Worm (Caenorhabditis elegans) whole organism, mixed stage, embryonic: ENCODE results near the gene oac-3.

Experiments
- ces-1 ChIP-seq: fragments of 150-350 bp; optimal IDR thresholded peaks from 2 replicates; lab custom pipeline; 2014; ENCODE audit warnings: missing biosample characterization, missing genetic modification reagents, missing genetic modification characterization
- elt-1 ChIP-seq: sonication (generic microtip); optimal IDR thresholded peaks from 2 replicates; lab custom pipeline; 2017; ENCODE audit warnings: missing genetic modification characterization, mild to moderate bottlenecking, missing compliant biosample characterization, antibody characterized with exemption, moderate library complexity, borderline replicate concordance; ENCODE audit not compliant: insufficient read depth
- lin-13 ChIP-seq: fragments of 150-350 bp; optimal IDR thresholded peaks from 2 replicates; lab custom pipeline; 2014; ENCODE audit warnings: missing biosample characterization, missing genetic modification characterization
- mep-1 ChIP-seq: fragments of 150-350 bp; optimal IDR thresholded peaks from 2 replicates; lab custom pipeline; 2017; ENCODE audit warnings: missing biosample characterization, missing genetic modification reagents, missing genetic modification characterization, inconsistent platforms
- nhr-28 ChIP-seq: fragments of 150-350 bp; optimal IDR thresholded peaks from 2 replicates; lab custom pipeline; 2014; ENCODE audit warnings: missing biosample characterization, missing genetic modification characterization
- snpc-4 ChIP-seq: fragments of 150-350 bp; optimal IDR thresholded peaks from 2 replicates; lab custom pipeline; 2014; ENCODE audit warnings: missing biosample characterization, missing genetic modification characterization

- TF ChIP-seq lin-13 (tag; lab: Kevin White, UChicago) (no peak), nhr-28 (no peak), mep-1 (no peak), elt-1 (tag; lab: Kevin White, UChicago) (no peak), snpc-4 (tag; lab: Kevin White, UChicago) (no peak), ces-1 (GFP tag; lab: Kevin White, UChicago) (no peak)
These were observed 9.8 kb upstream of the oac-3 start, which contains the start of gene spp-12 for ce11 chrV:13889516-13889915.
